Worm (Caenorhabditis elegans) whole organism, mixed stage, embryonic: ENCODE results near the gene T24F1.7.
A peak's percentile ranks its signal among the peaks of the same experiment; 100 is the strongest.

Experiments used
- M03D4.4 ChIP-seq: sonication (generic microtip); optimal IDR thresholded peaks from 2 replicates; lab custom pipeline; 2017; ENCODE audit warnings: mild to moderate bottlenecking, missing genetic modification characterization, missing compliant biosample characterization
- bed-3 ChIP-seq: fragments of 200-800 bp; sonication (Bioruptor generic); optimal IDR thresholded peaks from 3 replicates; lab custom pipeline; 2018; ENCODE audit warnings: mild to moderate bottlenecking, missing genetic modification characterization, moderate library complexity, missing compliant biosample characterization
- blmp-1 ChIP-seq: fragments of 150-350 bp; optimal IDR thresholded peaks from 2 replicates; lab custom pipeline; 2014; ENCODE audit warnings: missing biosample characterization, missing genetic modification characterization
- ceh-43 ChIP-seq: fragments of 200-800 bp; sonication (Bioruptor generic); optimal IDR thresholded peaks from 2 replicates; lab custom pipeline; 2018; ENCODE audit warnings: mild to moderate bottlenecking, missing genetic modification characterization, moderate library complexity, missing compliant biosample characterization
- ceh-83 ChIP-seq: fragments of 200-800 bp; sonication (Bioruptor generic); optimal IDR thresholded peaks from 2 replicates; lab custom pipeline; 2018; ENCODE audit warnings: mild to moderate bottlenecking, missing genetic modification characterization, missing compliant biosample characterization
- ces-1 ChIP-seq: fragments of 150-350 bp; optimal IDR thresholded peaks from 2 replicates; lab custom pipeline; 2014; ENCODE audit warnings: missing biosample characterization, missing genetic modification reagents, missing genetic modification characterization
- cnd-1 ChIP-seq: fragments of 200-800 bp; sonication (Bioruptor generic); optimal IDR thresholded peaks from 2 replicates; lab custom pipeline; 2018; ENCODE audit warnings: mild to moderate bottlenecking, missing genetic modification characterization, missing compliant biosample characterization
- elt-1 ChIP-seq: sonication (generic microtip); optimal IDR thresholded peaks from 2 replicates; lab custom pipeline; 2017; ENCODE audit warnings: missing genetic modification characterization, mild to moderate bottlenecking, missing compliant biosample characterization, antibody characterized with exemption, moderate library complexity, borderline replicate concordance; ENCODE audit not compliant: insufficient read depth
- flh-1 ChIP-seq: fragments of 200-800 bp; sonication (Bioruptor generic); optimal IDR thresholded peaks from 2 replicates; lab custom pipeline; 2018; ENCODE audit warnings: mild to moderate bottlenecking, missing genetic modification characterization, moderate library complexity, missing compliant biosample characterization
- ham-2 ChIP-seq: fragments of 200-800 bp; sonication (Bioruptor generic); optimal IDR thresholded peaks from 2 replicates; lab custom pipeline; 2018; ENCODE audit warnings: mild to moderate bottlenecking, missing genetic modification characterization, missing compliant biosample characterization
- hlh-1 ChIP-seq: fragments of 150-350 bp; optimal IDR thresholded peaks from 2 replicates; lab custom pipeline; 2014; ENCODE audit warnings: missing biosample characterization, missing genetic modification reagents, missing genetic modification characterization
- lin-13 ChIP-seq: fragments of 150-350 bp; optimal IDR thresholded peaks from 2 replicates; lab custom pipeline; 2014; ENCODE audit warnings: missing biosample characterization, missing genetic modification characterization
- lin-32 ChIP-seq: fragments of 200-800 bp; sonication (Bioruptor generic); optimal IDR thresholded peaks from 2 replicates; lab custom pipeline; 2018; ENCODE audit warnings: mild to moderate bottlenecking, missing genetic modification characterization, missing compliant biosample characterization
- lsy-2 ChIP-seq: fragments of 150-350 bp; optimal IDR thresholded peaks from 2 replicates; lab custom pipeline; 2014; ENCODE audit warnings: missing biosample characterization, missing genetic modification characterization
- mab-5 ChIP-seq: fragments of 150-350 bp; optimal IDR thresholded peaks from 2 replicates; lab custom pipeline; 2014; ENCODE audit warnings: missing biosample characterization, missing genetic modification characterization
- mep-1 ChIP-seq: fragments of 150-350 bp; optimal IDR thresholded peaks from 2 replicates; lab custom pipeline; 2017; ENCODE audit warnings: missing biosample characterization, missing genetic modification reagents, missing genetic modification characterization, inconsistent platforms
- mls-2 ChIP-seq: sonication (generic microtip); optimal IDR thresholded peaks from 2 replicates; lab custom pipeline; 2016; ENCODE audit warnings: mild to moderate bottlenecking, missing genetic modification characterization, moderate library complexity, missing compliant biosample characterization
- nhr-12 ChIP-seq: fragments of 150-350 bp; optimal IDR thresholded peaks from 2 replicates; lab custom pipeline; 2014; ENCODE audit warnings: missing biosample characterization, missing genetic modification characterization
- nhr-2 ChIP-seq: fragments of 150-350 bp; optimal IDR thresholded peaks from 2 replicates; lab custom pipeline; 2014; ENCODE audit warnings: missing biosample characterization, missing genetic modification characterization
- nhr-237 ChIP-seq: fragments of 150-350 bp; optimal IDR thresholded peaks from 2 replicates; lab custom pipeline; 2014; ENCODE audit warnings: missing biosample characterization, missing genetic modification characterization
- nhr-28 ChIP-seq: fragments of 150-350 bp; optimal IDR thresholded peaks from 2 replicates; lab custom pipeline; 2014; ENCODE audit warnings: missing biosample characterization, missing genetic modification characterization
- nhr-76 ChIP-seq: sonication (generic microtip); optimal IDR thresholded peaks from 2 replicates; lab custom pipeline; 2017; ENCODE audit warnings: missing biosample characterization, missing genetic modification characterization
- snpc-4 ChIP-seq: fragments of 150-350 bp; optimal IDR thresholded peaks from 2 replicates; lab custom pipeline; 2014; ENCODE audit warnings: missing biosample characterization, missing genetic modification characterization
- sptf-1 ChIP-seq: sonication (generic microtip); optimal IDR thresholded peaks from 2 replicates; lab custom pipeline; 2017; ENCODE audit warnings: mild to moderate bottlenecking, missing genetic modification characterization, moderate library complexity, missing compliant biosample characterization
- tbx-8 ChIP-seq: fragments of 200-800 bp; sonication (Bioruptor generic); optimal IDR thresholded peaks from 2 replicates; lab custom pipeline; 2018; ENCODE audit warnings: mild to moderate bottlenecking, missing genetic modification characterization, moderate library complexity, missing compliant biosample characterization
- unc-120 ChIP-seq: sonication (generic microtip); optimal IDR thresholded peaks from 2 replicates; lab custom pipeline; 2017; ENCODE audit warnings: missing genetic modification characterization, missing compliant biosample characterization; ENCODE audit not compliant: poor library complexity, severe bottlenecking
- unc-39 ChIP-seq: fragments of 150-350 bp; optimal IDR thresholded peaks from 2 replicates; lab custom pipeline; 2014; ENCODE audit warnings: missing biosample characterization, missing genetic modification characterization
- unc-62 ChIP-seq: fragments of 150-350 bp; optimal IDR thresholded peaks from 2 replicates; lab custom pipeline; 2014; ENCODE audit warnings: missing biosample characterization, missing genetic modification reagents, missing genetic modification characterization
- zip-8 ChIP-seq: fragments of 150-350 bp; optimal IDR thresholded peaks from 2 replicates; lab custom pipeline; 2014; ENCODE audit warnings: missing biosample characterization, missing genetic modification characterization
- ztf-11 ChIP-seq: fragments of 150-350 bp; optimal IDR thresholded peaks from 2 replicates; lab custom pipeline; 2014; ENCODE audit warnings: missing biosample characterization, missing genetic modification characterization

Gene T24F1.7

ce11 chrII:11285282-11285933 is 26.9 kb upstream of the T24F1.7 start:
- peak; percentile 35 for TF ChIP-seq sptf-1 (tag; lab: Kevin White, UChicago)
- no peak for TF ChIP-seq snpc-4 (tag; lab: Kevin White, UChicago)
- TF ChIP-seq elt-1 (tag; lab: Kevin White, UChicago) = no peak
- no peak for TF ChIP-seq unc-39 (tag; lab: Kevin White, UChicago)
- no peak for TF ChIP-seq mab-5 (tag; lab: Kevin White, UChicago)
- no peak for TF ChIP-seq lin-13 (tag; lab: Kevin White, UChicago)
- TF ChIP-seq ceh-83 = peak; percentile 2
- TF ChIP-seq M03D4.4 (tag; lab: Kevin White, UChicago) = no peak
- TF ChIP-seq unc-62 (GFP tag; lab: Kevin White, UChicago) = no peak
- no peak for TF ChIP-seq lsy-2 (tag; lab: Kevin White, UChicago)
- no peak for TF ChIP-seq blmp-1 (tag; lab: Kevin White, UChicago)
- no peak for TF ChIP-seq unc-120 (tag; lab: Kevin White, UChicago)
- TF ChIP-seq bed-3 (GFP tag; lab: Kevin White, UChicago) = no peak
- no peak for TF ChIP-seq hlh-1 (tag; lab: Kevin White, UChicago)
- no peak for TF ChIP-seq nhr-237
- TF ChIP-seq zip-8 (tag; lab: Kevin White, UChicago) = peak; percentile 12
- TF ChIP-seq nhr-12 (tag; lab: Kevin White, UChicago) = no peak
- no peak for TF ChIP-seq ceh-43 (GFP tag; lab: Kevin White, UChicago)
- no peak for TF ChIP-seq nhr-28 (tag; lab: Kevin White, UChicago)
- TF ChIP-seq nhr-2 (tag; lab: Kevin White, UChicago) = peak; percentile 95
- peak; percentile 5 for TF ChIP-seq ham-2
- no peak for TF ChIP-seq nhr-76 (tag; lab: Kevin White, UChicago)
- no peak for TF ChIP-seq ces-1 (GFP tag; lab: Kevin White, UChicago)
- no peak for TF ChIP-seq mls-2 (tag; lab: Kevin White, UChicago)
- TF ChIP-seq ztf-11 = no peak

ce11 chrII:11286445-11286844 is 25.9 kb upstream of the T24F1.7 start:
- no peak for TF ChIP-seq zip-8 (tag; lab: Kevin White, UChicago)
- TF ChIP-seq flh-1 = no peak
- no peak for TF ChIP-seq mep-1 (tag; lab: Kevin White, UChicago)
- TF ChIP-seq M03D4.4 (tag; lab: Kevin White, UChicago) = no peak
- TF ChIP-seq nhr-76 (tag; lab: Kevin White, UChicago) = no peak
- TF ChIP-seq nhr-28 (tag; lab: Kevin White, UChicago) = no peak
- no peak for TF ChIP-seq bed-3 (GFP tag; lab: Kevin White, UChicago)
- TF ChIP-seq tbx-8 = no peak
- TF ChIP-seq lin-13 (tag; lab: Kevin White, UChicago) = no peak
- TF ChIP-seq unc-39 (tag; lab: Kevin White, UChicago) = no peak
- TF ChIP-seq nhr-237 = no peak
- TF ChIP-seq unc-62 (GFP tag; lab: Kevin White, UChicago) = no peak

- peak; percentile 27 for TF ChIP-seq cnd-1 (tag; lab: Kevin White, UChicago)
- peak; percentile 99 for TF ChIP-seq zip-8 (tag; lab: Kevin White, UChicago)
- peak; percentile 52 for TF ChIP-seq hlh-1 (tag; lab: Kevin White, UChicago)
- TF ChIP-seq nhr-2 (tag; lab: Kevin White, UChicago) = peak; percentile 92
- TF ChIP-seq unc-62 (GFP tag; lab: Kevin White, UChicago) = peak; percentile 64
- no peak for TF ChIP-seq sptf-1 (tag; lab: Kevin White, UChicago)
These were observed 24.2 kb upstream of the T24F1.7 start for ce11 chrII:11288148-11288547.

- TF ChIP-seq lin-32 (GFP tag; lab: Kevin White, UChicago) (no peak), cnd-1 (tag; lab: Kevin White, UChicago) (no peak), sptf-1 (tag; lab: Kevin White, UChicago) (no peak), ham-2 (no peak), blmp-1 (tag; lab: Kevin White, UChicago) (no peak), tbx-8 (no peak), unc-62 (GFP tag; lab: Kevin White, UChicago) (no peak), nhr-2 (tag; lab: Kevin White, UChicago) (no peak), nhr-76 (tag; lab: Kevin White, UChicago) (no peak)
These were observed 22.1 kb upstream of the T24F1.7 start, which contains the start of gene C47G2.3 for ce11 chrII:11290109-11290784. Gene C47G2.3, minus strand, starts transcription at chrII:11290159.
